Worm (Caenorhabditis elegans): ENCODE measurements around the gene R11G1.1.
A peak's percentile ranks its signal among the peaks of the same experiment; 100 is the strongest.

Gene R11G1.1

DNA sequence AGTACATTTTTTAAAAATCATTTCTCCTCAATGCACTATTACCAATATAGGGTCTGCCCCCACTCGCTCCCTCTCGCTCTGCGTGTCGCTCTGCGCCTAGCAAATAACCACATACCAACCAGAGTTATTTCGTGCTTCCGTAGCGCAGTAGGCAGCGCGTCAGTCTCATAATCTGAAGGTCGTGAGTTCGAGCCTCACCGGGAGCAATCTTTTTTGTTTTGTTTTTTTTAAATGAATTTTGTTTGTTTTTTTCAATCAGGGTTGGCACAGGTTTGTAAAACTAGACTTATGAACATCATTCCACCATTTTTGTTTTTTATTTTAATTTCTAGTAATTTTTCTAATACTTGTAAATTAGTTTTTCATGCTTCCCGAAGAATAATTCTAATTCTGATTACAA lies 38.3 kb downstream of the R11G1.1 start:
- TF ChIP-seq ceh-31 (tag; optimal IDR thresholded peaks at IDR 0.05): peak; percentile 63
- TF ChIP-seq gmeb-2 (tag; optimal IDR thresholded peaks at IDR 0.05): peak; percentile 90
- TF ChIP-seq sox-2 (GFP tag; IDR thresholded peaks at IDR 0.05): peak; percentile 79
- TF ChIP-seq ceh-30 (tag; optimal IDR thresholded peaks at IDR 0.05): peak; percentile 52
- TF ChIP-seq pha-4 (tag; optimal IDR thresholded peaks at IDR 0.05): no peak
- peak; percentile 40 for TF ChIP-seq zip-5 (tag; optimal IDR thresholded peaks at IDR 0.05)
- peak; percentile 70 for TF ChIP-seq dve-1 (tag; optimal IDR thresholded peaks at IDR 0.05)
- TF ChIP-seq odd-2 (tag; optimal IDR thresholded peaks at IDR 0.05): peak; percentile 22
- peak; percentile 86 for TF ChIP-seq che-1 (tag; optimal IDR thresholded peaks at IDR 0.05)
- TF ChIP-seq unc-42 (tag; optimal IDR thresholded peaks at IDR 0.05): peak; percentile 68
- peak; percentile 47 for TF ChIP-seq K09A11.1 (tag; optimal IDR thresholded peaks at IDR 0.05; ENCODE audit: insufficient read depth)
- TF ChIP-seq fkh-6 (tag; optimal IDR thresholded peaks at IDR 0.05): peak; percentile 81
- TF ChIP-seq sox-4 (tag; optimal IDR thresholded peaks at IDR 0.05): peak; percentile 87
- TF ChIP-seq nfya-1 (tag; optimal IDR thresholded peaks at IDR 0.05): peak; percentile 64
- peak; percentile 47 for TF ChIP-seq tbx-7 (tag; optimal IDR thresholded peaks at IDR 0.05)
- TF ChIP-seq ets-4 (tag; optimal IDR thresholded peaks at IDR 0.05): peak; percentile 59
- peak; percentile 74 for TF ChIP-seq dmd-4 (tag; optimal IDR thresholded peaks at IDR 0.05; ENCODE audit: borderline replicate concordance)
- TF ChIP-seq eyg-1 (tag; optimal IDR thresholded peaks at IDR 0.05): peak; percentile 81
- TF ChIP-seq hlh-6 (tag; optimal IDR thresholded peaks at IDR 0.05): peak; percentile 88
- TF ChIP-seq pag-3 (tag; optimal IDR thresholded peaks at IDR 0.05; ENCODE audit: borderline replicate concordance): peak; percentile 69
- peak; percentile 90 for TF ChIP-seq unc-3 (GFP tag; conservative IDR thresholded peaks at IDR 0.05)
- peak; percentile 62 for TF ChIP-seq unc-3 (tag; optimal IDR thresholded peaks at IDR 0.05)
- TF ChIP-seq hlh-13 (GFP tag; optimal IDR thresholded peaks at IDR 0.05): peak; percentile 74
- no peak for TF ChIP-seq mec-3 (tag; optimal IDR thresholded peaks at IDR 0.05; ENCODE audit: borderline replicate concordance)
- peak; percentile 87 for TF ChIP-seq pha-2 (tag; optimal IDR thresholded peaks at IDR 0.05)
- TF ChIP-seq elt-4 (tag; optimal IDR thresholded peaks at IDR 0.05): no peak
- TF ChIP-seq ceh-45 (GFP tag; IDR thresholded peaks at IDR 0.05): peak; percentile 94
- no peak for TF ChIP-seq ceh-22 (tag; optimal IDR thresholded peaks at IDR 0.05)
- TF ChIP-seq F13H6.1 (tag; optimal IDR thresholded peaks at IDR 0.05): peak; percentile 82
- peak; percentile 52 for TF ChIP-seq ceh-9 (tag; optimal IDR thresholded peaks at IDR 0.05)
- TF ChIP-seq unc-86 (tag; optimal IDR thresholded peaks at IDR 0.05): peak; percentile 62
- peak; percentile 77 for TF ChIP-seq C08G9.2 (tag; optimal IDR thresholded peaks at IDR 0.05)
- peak; percentile 83 for TF ChIP-seq pat-9 (tag; optimal IDR thresholded peaks at IDR 0.05)
- TF ChIP-seq nhr-232 (tag; optimal IDR thresholded peaks at IDR 0.05): peak; percentile 70
- TF ChIP-seq hlh-15 (tag; optimal IDR thresholded peaks at IDR 0.05): peak; percentile 76
- TF ChIP-seq rnt-1 (tag; optimal IDR thresholded peaks at IDR 0.05): peak; percentile 83
- TF ChIP-seq npax-4 (tag; optimal IDR thresholded peaks at IDR 0.05): peak; percentile 78
- TF ChIP-seq ceh-14 (tag; optimal IDR thresholded peaks at IDR 0.05): peak; percentile 93
- TF ChIP-seq ztf-16 (tag; optimal IDR thresholded peaks at IDR 0.05): peak; percentile 76
- TF ChIP-seq ceh-18 (tag; optimal IDR thresholded peaks at IDR 0.05): peak; percentile 75
- TF ChIP-seq fax-1 (tag; optimal IDR thresholded peaks at IDR 0.05): peak; percentile 81
- TF ChIP-seq T23F11.4 (GFP tag; optimal IDR thresholded peaks at IDR 0.05): peak; percentile 86
- TF ChIP-seq pax-1 (tag; optimal IDR thresholded peaks at IDR 0.05): no peak
- TF ChIP-seq Y22D7AL.16 (tag; optimal IDR thresholded peaks at IDR 0.05): peak; percentile 82
- TF ChIP-seq madf-2 (tag; optimal IDR thresholded peaks at IDR 0.05): peak; percentile 83
- peak; percentile 84 for TF ChIP-seq tbx-2 (tag; optimal IDR thresholded peaks at IDR 0.05)
- TF ChIP-seq ceh-24 (tag; optimal IDR thresholded peaks at IDR 0.05): peak; percentile 73
- peak; percentile 80 for TF ChIP-seq ceh-2 (tag; optimal IDR thresholded peaks at IDR 0.05)
- TF ChIP-seq ceh-48 (tag; optimal IDR thresholded peaks at IDR 0.05): peak; percentile 72
- peak; percentile 82 for TF ChIP-seq ceh-6 (GFP tag; optimal IDR thresholded peaks at IDR 0.05)
- TF ChIP-seq ceh-19 (GFP tag; optimal IDR thresholded peaks at IDR 0.05): peak; percentile 90
- no peak for TF ChIP-seq unc-55 (GFP tag; optimal IDR thresholded peaks at IDR 0.05)
- TF ChIP-seq sdc-2 (tag; optimal IDR thresholded peaks at IDR 0.05): peak; percentile 86
